Fruit fly (Drosophila melanogaster) whole organism, embryonic: Measurements from ENCODE around the gene CG13991.

Experiments
- Adf1 ChIP-seq: fragments of 200-800 bp; sonication (Bioruptor generic); IDR thresholded peaks from 2 replicates; pipeline ENCODE4 v1.3.6; 2022; ENCODE audit warnings: missing biosample characterization, missing genetic modification characterization
- CG10321 ChIP-seq: fragments of 200-800 bp; sonication (Bioruptor generic); IDR thresholded peaks from 2 replicates; pipeline ENCODE4 v1.3.6; 2022; ENCODE audit warnings: missing biosample characterization, missing genetic modification characterization
- CG12071 ChIP-seq: fragments of 200-800 bp; sonication (Bioruptor generic); optimal IDR thresholded peaks from 3 replicates; lab custom pipeline; 2018; ENCODE audit warnings: missing biosample characterization, mild to moderate bottlenecking, missing genetic modification characterization
- CG12942 ChIP-seq: fragments of 200-800 bp; sonication (Bioruptor generic); optimal IDR thresholded peaks from 3 replicates; lab custom pipeline; 2016; ENCODE audit warnings: missing biosample characterization, missing genetic modification characterization
- CG13894 ChIP-seq: fragments of 200-800 bp; sonication (Bioruptor generic); optimal IDR thresholded peaks from 3 replicates; lab custom pipeline; 2018; ENCODE audit warnings: missing biosample characterization, mild to moderate bottlenecking, missing genetic modification characterization, moderate library complexity
- CG15479 ChIP-seq: fragments of 200-800 bp; sonication (Bioruptor generic); optimal IDR thresholded peaks from 3 replicates; lab custom pipeline; 2019; ENCODE audit warnings: missing biosample characterization, mild to moderate bottlenecking, missing genetic modification characterization, moderate library complexity
- CG17328 ChIP-seq: fragments of 200-800 bp; sonication (Bioruptor generic); IDR thresholded peaks from 2 replicates; pipeline ENCODE4 v1.3.6; 2022; ENCODE audit warnings: missing biosample characterization, missing genetic modification characterization
- CG17829 ChIP-seq: fragments of 200-800 bp; optimal IDR thresholded peaks from 2 replicates; lab custom pipeline; 2019; ENCODE audit warnings: missing biosample characterization, mild to moderate bottlenecking, missing genetic modification characterization, moderate library complexity
- CG18599 ChIP-seq: fragments of 200-800 bp; sonication (Bioruptor generic); optimal IDR thresholded peaks from 3 replicates; lab custom pipeline; 2017; ENCODE audit warnings: missing biosample characterization, missing genetic modification characterization, mild to moderate bottlenecking, moderate library complexity, missing genetic modification reagents
- CG30403 ChIP-seq: fragments of 200-800 bp; sonication (Bioruptor generic); optimal IDR thresholded peaks from 3 replicates; lab custom pipeline; 2016; ENCODE audit warnings: missing biosample characterization, missing genetic modification characterization
- CG42726 ChIP-seq: fragments of 200-800 bp; sonication (Bioruptor generic); IDR thresholded peaks from 2 replicates; pipeline ENCODE4 v1.3.6; 2022; ENCODE audit warnings: missing biosample characterization, missing genetic modification characterization; ENCODE audit not compliant: partially characterized antibody
- CG6272 ChIP-seq: fragments of 200-800 bp; sonication (Bioruptor generic); IDR thresholded peaks from 2 replicates; pipeline ENCODE4 v1.3.6; 2022; ENCODE audit warnings: missing biosample characterization, missing genetic modification characterization
- CG8281 ChIP-seq: fragments of 200-800 bp; sonication (Bioruptor generic); optimal IDR thresholded peaks from 2 replicates; lab custom pipeline; 2018; ENCODE audit warnings: missing biosample characterization, mild to moderate bottlenecking, missing genetic modification characterization, moderate library complexity
- CG8290 ChIP-seq, 3 experiments: fragments of 200-800 bp; sonication (Bioruptor generic); optimal IDR thresholded peaks; 2 replicates each; lab custom pipeline; 2016 to 2019; ENCODE audit warnings: missing biosample characterization in 3 of 3, missing genetic modification characterization in 3 of 3, mild to moderate bottlenecking in 2 of 3, moderate library complexity in 1 of 3
- CG9609 ChIP-seq: fragments of 200-800 bp; sonication (Bioruptor generic); optimal IDR thresholded peaks from 3 replicates; lab custom pipeline; 2016; ENCODE audit warnings: missing biosample characterization, missing genetic modification characterization
- Deaf1 ChIP-seq: fragments of 200-800 bp; optimal IDR thresholded peaks from 3 replicates; lab custom pipeline; 2019; ENCODE audit warnings: missing biosample characterization, mild to moderate bottlenecking, missing genetic modification characterization, moderate library complexity
- ERR ChIP-seq: fragments of 200-800 bp; sonication (Bioruptor generic); optimal IDR thresholded peaks from 2 replicates; lab custom pipeline; 2016; ENCODE audit warnings: missing biosample characterization, missing genetic modification characterization
- HHEX ChIP-seq: fragments of 200-800 bp; sonication (Bioruptor generic); optimal IDR thresholded peaks from 3 replicates; lab custom pipeline; 2017; ENCODE audit warnings: missing biosample characterization, mild to moderate bottlenecking, missing genetic modification characterization, missing genetic modification reagents
- Jarid2 ChIP-seq: fragments of 200-800 bp; sonication (Bioruptor generic); optimal IDR thresholded peaks from 3 replicates; lab custom pipeline; 2017; ENCODE audit warnings: mild to moderate bottlenecking, missing biosample characterization, missing genetic modification reagents, missing genetic modification characterization
- MESR4 ChIP-seq: fragments of 200-800 bp; sonication (Bioruptor generic); optimal IDR thresholded peaks from 2 replicates; lab custom pipeline; 2018; ENCODE audit warnings: missing biosample characterization, mild to moderate bottlenecking, missing genetic modification characterization, moderate library complexity
- Med ChIP-seq: fragments of 200-800 bp; sonication (Bioruptor generic); peaks from one replicate; lab custom pipeline; 2016; ENCODE audit warnings: missing biosample characterization, missing genetic modification characterization, mild to moderate bottlenecking, inconsistent platforms, moderate library complexity
- Trl ChIP-seq, 3 experiments: fragments of >200 bp in 2 of 3; fragments of 200-800 bp in 1 of 3; sonication (Bioruptor generic) in 1 of 3; optimal IDR thresholded peaks; 2 replicates in 1 of 3; 3 replicates in 2 of 3; lab custom pipeline; 2016 to 2017; ENCODE audit warnings: missing biosample characterization in 1 of 3, missing genetic modification characterization in 1 of 3
- abd-A ChIP-seq: fragments of 200-800 bp; sonication (Bioruptor generic); optimal IDR thresholded peaks from 3 replicates; lab custom pipeline; 2019; ENCODE audit warnings: missing biosample characterization, mild to moderate bottlenecking, missing genetic modification characterization, moderate library complexity
- bowl ChIP-seq: fragments of 200-800 bp; sonication (Bioruptor generic); IDR thresholded peaks from 2 replicates; pipeline ENCODE4 v1.3.6; 2022; ENCODE audit warnings: missing biosample characterization, missing genetic modification characterization
- chinmo ChIP-seq: fragments of 200-800 bp; sonication (Bioruptor generic); IDR thresholded peaks from 4 replicates; pipeline ENCODE4 v1.3.6; 2022; ENCODE audit warnings: missing biosample characterization, missing genetic modification characterization; ENCODE audit not compliant: partially characterized antibody
- crol ChIP-seq: fragments of 200-800 bp; sonication (Bioruptor generic); IDR thresholded peaks from 2 replicates; pipeline ENCODE4 v1.3.6; 2022; ENCODE audit warnings: missing biosample characterization, missing genetic modification characterization
- ewg ChIP-seq: fragments of 200-800 bp; sonication (Bioruptor generic); optimal IDR thresholded peaks from 3 replicates; lab custom pipeline; 2017; ENCODE audit warnings: mild to moderate bottlenecking, missing biosample characterization, missing genetic modification reagents, missing genetic modification characterization
- gt ChIP-seq: fragments of 200-800 bp; sonication (Bioruptor generic); IDR thresholded peaks from 2 replicates; pipeline ENCODE4 v1.3.6; 2022; ENCODE audit warnings: missing biosample characterization, missing genetic modification characterization
- kni ChIP-seq: fragments of 200-800 bp; sonication (Bioruptor generic); optimal IDR thresholded peaks from 3 replicates; lab custom pipeline; 2017; ENCODE audit warnings: mild to moderate bottlenecking, missing biosample characterization, missing genetic modification reagents, missing genetic modification characterization
- lola ChIP-seq, 3 experiments: fragments of >200 bp in 2 of 3; fragments of 200-800 bp in 1 of 3; sonication (Bioruptor generic) in 1 of 3; optimal IDR thresholded peaks; 2 replicates each; lab custom pipeline; 2017 to 2019; ENCODE audit warnings: missing biosample characterization in 3 of 3, missing genetic modification characterization in 3 of 3, mild to moderate bottlenecking in 1 of 3, moderate library complexity in 1 of 3
- lov ChIP-seq, 2 experiments: fragments of 200-800 bp in 1 of 2; fragments of >200 bp in 1 of 2; sonication (Bioruptor generic) in 1 of 2; IDR thresholded peaks in 1 of 2; optimal IDR thresholded peaks in 1 of 2; 2 replicates in 1 of 2; 3 replicates in 1 of 2; pipeline versions ENCODE4 v1.3.6 to Lab custom; 2017 to 2022; ENCODE audit warnings: missing biosample characterization in 1 of 2, missing genetic modification characterization in 1 of 2
- luna ChIP-seq: fragments of 200-800 bp; sonication (Bioruptor generic); optimal IDR thresholded peaks from 2 replicates; lab custom pipeline; 2016; ENCODE audit warnings: missing biosample characterization, missing genetic modification characterization
- pan ChIP-seq, 4 experiments: fragments of >200 bp in 3 of 4; fragments of 200-800 bp in 1 of 4; sonication (Bioruptor generic) in 1 of 4; optimal IDR thresholded peaks in 3 of 4; IDR thresholded peaks in 1 of 4; 2 replicates each; pipeline versions ENCODE4 v1.3.6 to Lab custom; 2017 to 2022; ENCODE audit warnings: missing biosample characterization in 2 of 4, missing genetic modification characterization in 2 of 4, mixed read lengths in 1 of 4
- pita ChIP-seq: fragments of 200-800 bp; sonication (Bioruptor generic); optimal IDR thresholded peaks from 2 replicates; lab custom pipeline; 2017; ENCODE audit warnings: missing biosample characterization, mild to moderate bottlenecking, missing genetic modification characterization
- scrt ChIP-seq: fragments of 200-800 bp; sonication (Bioruptor generic); optimal IDR thresholded peaks from 2 replicates; lab custom pipeline; 2018; ENCODE audit warnings: missing biosample characterization, mild to moderate bottlenecking, missing genetic modification characterization, moderate library complexity
- sens ChIP-seq: fragments of 200-800 bp; sonication (Bioruptor generic); peaks from one replicate; lab custom pipeline; 2016; ENCODE audit warnings: missing biosample characterization, missing genetic modification characterization

Gene CG13991

DNA sequence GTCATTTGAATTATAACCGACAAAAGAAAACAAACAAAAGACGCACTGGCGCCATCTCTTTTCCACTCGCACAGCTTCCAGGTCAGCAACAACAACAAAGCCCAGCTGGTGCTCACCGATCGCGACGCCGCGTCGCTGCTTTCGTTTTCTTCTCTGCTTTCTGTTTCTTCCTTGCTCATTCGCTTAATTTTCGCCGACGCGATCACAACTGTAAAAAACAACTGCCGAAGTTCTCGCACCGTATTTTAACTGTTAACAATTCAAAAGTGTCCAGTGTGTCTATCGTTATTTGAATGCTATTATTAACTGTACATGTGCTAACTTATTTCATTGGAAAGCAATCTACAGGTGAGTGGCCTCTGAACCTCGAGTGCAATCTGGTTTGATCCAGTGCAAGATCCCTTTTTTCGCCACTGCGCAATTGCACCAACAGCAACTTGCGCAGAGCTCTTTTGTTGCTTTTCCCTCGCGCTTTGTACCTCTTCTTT, 38.9 kb upstream of the CG13991 start, which contains the start of gene stai (continued):
- peak; percentile 83 for TF ChIP-seq CG10321 (GFP tag; lab: Robert Waterston, UW)

DNA sequence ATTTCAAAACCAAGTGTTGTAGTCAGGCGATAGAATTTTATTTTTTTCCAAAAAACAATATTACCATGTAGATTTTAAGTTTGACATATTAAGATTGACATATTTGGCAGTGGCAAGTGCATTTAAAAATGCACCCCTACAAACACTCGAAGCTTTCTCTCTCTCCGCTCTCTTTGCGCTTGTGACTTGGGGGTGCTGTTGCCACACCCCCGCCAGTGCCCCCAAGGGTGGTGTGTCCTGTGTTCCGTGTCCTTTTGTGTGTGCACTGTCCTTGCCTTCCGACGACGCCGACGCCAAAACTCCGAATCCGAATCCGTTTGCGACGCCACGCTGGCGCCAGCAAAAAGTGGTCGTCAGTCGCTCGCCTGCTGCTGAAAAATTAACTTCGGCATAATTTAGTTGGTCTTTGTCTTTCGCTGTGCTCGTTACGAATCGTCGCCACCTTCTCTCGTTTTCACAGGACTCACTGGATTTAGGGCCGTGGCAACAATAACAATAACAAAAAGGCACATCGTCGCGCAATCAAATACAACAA, 29.8 kb upstream of the CG13991 start:
- TF ChIP-seq lola (GFP tag; optimal IDR thresholded peaks at IDR 0.05; lab: Kevin White, UChicago) (no peak), CG8290 (GFP tag; optimal IDR thresholded peaks at IDR 0.05; lab: Kevin White, UChicago) (no peak), CG8290 (tag; optimal IDR thresholded peaks at IDR 0.05; lab: Kevin White, UChicago) (peak in 1 of 2 experiments; percentile 12), chinmo (GFP tag; lab: Robert Waterston, UW) (0 out of 4 replicates have a peak, but pooled peaks have one; percentile 31), HHEX (GFP tag; lab: Kevin White, UChicago) (no peak), scrt (peak; percentile 32), ewg (peak; percentile 79), CG15479 (no peak), CG17328 (GFP tag; lab: Robert Waterston, UW) (no peak), CG12942 (GFP tag; lab: Kevin White, UChicago) (no peak), Jarid2 (GFP tag; lab: Kevin White, UChicago) (peak; percentile 38), Med (peak; percentile 73), CG8281 (tag; lab: Kevin White, UChicago) (no peak), CG42726 (0 out of 2 replicates have a peak, but pooled peaks have one; percentile 9), ERR (no peak), CG18599 (GFP tag; lab: Kevin White, UChicago) (peak; percentile 33), gt (GFP tag; lab: Robert Waterston, UW) (no peak), lov (optimal IDR thresholded peaks at IDR 0.05; lab: Kevin White, UChicago) (no peak), lov (GFP tag; IDR thresholded peaks at IDR 0.05; lab: Robert Waterston, UW) (no peak), CG6272 (GFP tag; lab: Robert Waterston, UW) (no peak), pita (GFP tag; lab: Kevin White, UChicago) (no peak), CG17829 (tag; lab: Kevin White, UChicago) (no peak), CG30403 (GFP tag; lab: Kevin White, UChicago) (no peak), CG13894 (tag; lab: Kevin White, UChicago) (peak; percentile 2), Trl (optimal IDR thresholded peaks at IDR 0.05; lab: Kevin White, UChicago) (peak; percentile 32 to 56), Trl (GFP tag; optimal IDR thresholded peaks at IDR 0.05; lab: Kevin White, UChicago) (no peak), bowl (GFP tag; lab: Robert Waterston, UW) (no peak), Adf1 (GFP tag; lab: Robert Waterston, UW) (peak; percentile 47; the same call in 1 of the 2 replicates), abd-A (tag; lab: Kevin White, UChicago) (peak; percentile 28), kni (GFP tag; lab: Kevin White, UChicago) (no peak), luna (GFP tag; lab: Kevin White, UChicago) (no peak), MESR4 (GFP tag; lab: Kevin White, UChicago) (no peak), crol (GFP tag; lab: Robert Waterston, UW) (peak; percentile 72), Deaf1 (tag; lab: Kevin White, UChicago) (peak; percentile 94), CG12071 (GFP tag; lab: Kevin White, UChicago) (peak; percentile 19), CG9609 (GFP tag; lab: Kevin White, UChicago) (no peak), pan (optimal IDR thresholded peaks at IDR 0.05; lab: Kevin White, UChicago) (no peak), pan (GFP tag; optimal IDR thresholded peaks at IDR 0.05 in 1 of 2, IDR thresholded peaks at IDR 0.05 in 1 of 2) (no peak), sens (peak; percentile 8)
